Worm (Caenorhabditis elegans): ENCODE data around the gene B0252.5.

ce11 chrII:6900708-6901107, 18.0 kb downstream of the B0252.5 start:
- no peak for TF ChIP-seq unc-39 (tag; optimal IDR thresholded peaks at IDR 0.05)
- no peak for TF ChIP-seq egl-27 (tag; optimal IDR thresholded peaks at IDR 0.05)
- no peak for TF ChIP-seq unc-62 (GFP tag; optimal IDR thresholded peaks at IDR 0.05)
- no peak for TF ChIP-seq nhr-11 (tag; optimal IDR thresholded peaks at IDR 0.05)
- no peak for TF ChIP-seq snpc-4 (tag; optimal IDR thresholded peaks at IDR 0.05)
- TF ChIP-seq mab-5 (tag; optimal IDR thresholded peaks at IDR 0.05), result no peak
- no peak for TF ChIP-seq fos-1 (tag; optimal IDR thresholded peaks at IDR 0.05)
- no peak for TF ChIP-seq dmd-4 (tag; optimal IDR thresholded peaks at IDR 0.05)
- TF ChIP-seq aly-2 (tag; optimal IDR thresholded peaks at IDR 0.05), result no peak
- TF ChIP-seq zag-1 (tag; optimal IDR thresholded peaks at IDR 0.05), result no peak

All from whole organism, L2 larva.